Worm (Caenorhabditis elegans): Measurements from ENCODE around the gene C05C8.1.

ce11 chrV:7196498-7196966 is 43.0 kb upstream of the C05C8.1 start, which contains the start of gene F09G2.2:
- TF ChIP-seq ceh-62 (tag; optimal IDR thresholded peaks at IDR 0.05) (no peak), vab-7 (GFP tag; IDR thresholded peaks at IDR 0.05) (0 out of 2 replicates have a peak, but pooled peaks have one; percentile 14), ZK546.5 (tag; optimal IDR thresholded peaks at IDR 0.05) (no peak), snpc-4 (tag; optimal IDR thresholded peaks at IDR 0.05) (peak; percentile 24), lin-15B (tag; optimal IDR thresholded peaks at IDR 0.05) (peak; percentile 28), unc-39 (tag; optimal IDR thresholded peaks at IDR 0.05) (no peak)
